Worm (Caenorhabditis elegans) whole organism, young adult: ENCODE measurements around the gene Y73B6BL.288.

Source experiments
- B0261.1 ChIP-seq: sonication (generic microtip); optimal IDR thresholded peaks from 2 replicates; lab custom pipeline; 2016; ENCODE audit warnings: mild to moderate bottlenecking, missing genetic modification characterization, moderate library complexity, missing compliant biosample characterization
- ceh-58 ChIP-seq: fragments of 200-800 bp; sonication (Bioruptor generic); IDR thresholded peaks from 2 replicates; pipeline ENCODE4 v1.3.6; 2022; ENCODE audit warnings: missing genetic modification characterization, missing compliant biosample characterization
- ceh-79 ChIP-seq: sonication (generic microtip); optimal IDR thresholded peaks from 2 replicates; lab custom pipeline; 2017; ENCODE audit warnings: mild to moderate bottlenecking, missing genetic modification characterization, missing compliant biosample characterization
- fkh-3 ChIP-seq: sonication (generic microtip); optimal IDR thresholded peaks from 2 replicates; lab custom pipeline; 2016; ENCODE audit warnings: mild to moderate bottlenecking, missing genetic modification characterization, missing compliant biosample characterization
- nfya-1 ChIP-seq: sonication (generic microtip); optimal IDR thresholded peaks from 2 replicates; lab custom pipeline; 2017; ENCODE audit warnings: antibody characterized with exemption, missing compliant biosample characterization, missing genetic modification characterization, borderline replicate concordance; ENCODE audit not compliant: insufficient read depth
- nfyb-1 ChIP-seq: fragments of 200-800 bp; sonication (Bioruptor generic); IDR thresholded peaks from 2 replicates; pipeline ENCODE4 v1.3.6; 2022; ENCODE audit warnings: missing genetic modification reagents, missing genetic modification characterization, missing compliant biosample characterization
- nhr-27 ChIP-seq: fragments of 200-800 bp; sonication (Bioruptor generic); optimal IDR thresholded peaks from 2 replicates; lab custom pipeline; 2018; ENCODE audit warnings: mild to moderate bottlenecking, missing genetic modification characterization, moderate library complexity, missing compliant biosample characterization
- nhr-80 ChIP-seq: sonication (generic microtip); optimal IDR thresholded peaks from 2 replicates; lab custom pipeline; 2016; ENCODE audit warnings: missing genetic modification characterization, missing compliant biosample characterization
- unc-62 ChIP-seq: fragments of 150-350 bp; optimal IDR thresholded peaks from 2 replicates; lab custom pipeline; 2014; ENCODE audit warnings: missing biosample characterization, missing genetic modification reagents, missing genetic modification characterization
- ztf-18 ChIP-seq: sonication (generic microtip); optimal IDR thresholded peaks from 2 replicates; lab custom pipeline; 2016; ENCODE audit warnings: missing genotype, mild to moderate bottlenecking, missing genetic modification characterization, missing compliant biosample characterization

- no peak for TF ChIP-seq ztf-18 (tag; lab: Kevin White, UChicago)
- no peak for TF ChIP-seq ceh-58 (GFP tag; lab: Robert Waterston, UW)
- TF ChIP-seq nhr-27 (tag; lab: Kevin White, UChicago): no peak
- TF ChIP-seq unc-62: no peak
- no peak for TF ChIP-seq nhr-80
- no peak for TF ChIP-seq nfya-1 (tag; lab: Kevin White, UChicago)
- TF ChIP-seq ceh-79 (tag; lab: Kevin White, UChicago): no peak
- no peak for TF ChIP-seq fkh-3 (tag; lab: Kevin White, UChicago)
- no peak for TF ChIP-seq B0261.1
- TF ChIP-seq nfyb-1 (GFP tag; lab: Robert Waterston, UW): no peak
These were observed 23.7 kb upstream of the Y73B6BL.288 start for ce11 chrIV:6366032-6366431.
